Worm (Caenorhabditis elegans) whole organism, young adult: ENCODE results near the gene nlp-43.

Experiments used
- B0019.2 ChIP-seq: fragments of 200-800 bp; sonication (Bioruptor generic); conservative IDR thresholded peaks from 2 replicates; pipeline ENCODE4 v1.3.6; 2022; ENCODE audit warnings: missing genetic modification reagents, missing genetic modification characterization, missing compliant biosample characterization
- B0035.1 ChIP-seq: sonication (generic microtip); optimal IDR thresholded peaks from 2 replicates; lab custom pipeline; 2016; ENCODE audit warnings: missing genetic modification characterization, mild to moderate bottlenecking, missing compliant biosample characterization, missing genotype, missing genetic modification reagents
- B0336.3 ChIP-seq: fragments of 200-800 bp; sonication (Bioruptor generic); IDR thresholded peaks from 2 replicates; pipeline ENCODE4 v1.3.6; 2022; ENCODE audit warnings: missing genetic modification characterization, missing compliant biosample characterization
- C06A6.2 ChIP-seq: fragments of 200-800 bp; sonication (Bioruptor generic); conservative IDR thresholded peaks from 2 replicates; pipeline ENCODE4 v1.3.6; 2022; ENCODE audit warnings: missing genetic modification characterization, missing compliant biosample characterization
- F10E7.11 ChIP-seq: sonication (generic microtip); optimal IDR thresholded peaks from 2 replicates; lab custom pipeline; 2017; ENCODE audit warnings: mild to moderate bottlenecking, missing genetic modification characterization, moderate library complexity, missing compliant biosample characterization
- F37B4.10 ChIP-seq: fragments of 200-800 bp; sonication (Bioruptor generic); IDR thresholded peaks from 2 replicates; pipeline ENCODE4 v1.3.6; 2022; ENCODE audit warnings: missing genetic modification characterization, missing compliant biosample characterization
- F39B2.1 ChIP-seq: fragments of 200-800 bp; sonication (Bioruptor generic); IDR thresholded peaks from 2 replicates; pipeline ENCODE4 v1.3.6; 2022; ENCODE audit warnings: missing genetic modification reagents, missing genetic modification characterization, missing compliant biosample characterization
- F49E8.2 ChIP-seq: sonication (generic microtip); optimal IDR thresholded peaks from 3 replicates; lab custom pipeline; 2017; ENCODE audit warnings: missing genetic modification characterization, mild to moderate bottlenecking, missing compliant biosample characterization, antibody characterized with exemption, moderate library complexity; ENCODE audit not compliant: insufficient read depth
- F57A8.1 ChIP-seq: fragments of 200-800 bp; sonication (Bioruptor generic); optimal IDR thresholded peaks from 2 replicates; lab custom pipeline; 2018; ENCODE audit warnings: mild to moderate bottlenecking, missing genetic modification characterization, moderate library complexity, missing compliant biosample characterization
- T07F8.4 ChIP-seq: sonication (generic microtip); optimal IDR thresholded peaks from 2 replicates; lab custom pipeline; 2016; ENCODE audit warnings: mild to moderate bottlenecking, missing genetic modification characterization, moderate library complexity, missing compliant biosample characterization
- Y53F4B.3 ChIP-seq: fragments of 200-800 bp; sonication (Bioruptor generic); IDR thresholded peaks from 2 replicates; pipeline ENCODE4 v1.3.6; 2022; ENCODE audit warnings: missing genetic modification reagents, missing genetic modification characterization, missing compliant biosample characterization
- Y53G8AR.9 ChIP-seq: fragments of 200-800 bp; sonication (Bioruptor generic); conservative IDR thresholded peaks from 2 replicates; pipeline ENCODE4 v1.3.6; 2022; ENCODE audit warnings: missing genetic modification reagents, missing genetic modification characterization, missing compliant biosample characterization
- Y79H2A.3 ChIP-seq: fragments of 200-800 bp; sonication (Bioruptor generic); conservative IDR thresholded peaks from 2 replicates; pipeline ENCODE4 v1.3.6; 2022; ENCODE audit warnings: missing genetic modification reagents, missing genetic modification characterization, missing compliant biosample characterization
- ZK185.1 ChIP-seq: sonication (generic microtip); optimal IDR thresholded peaks from 2 replicates; lab custom pipeline; 2016; ENCODE audit warnings: mild to moderate bottlenecking, missing genetic modification characterization, missing compliant biosample characterization; ENCODE audit not compliant: poor library complexity, severe bottlenecking
- akir-1 ChIP-seq: fragments of 200-800 bp; sonication (Bioruptor generic); optimal IDR thresholded peaks from 2 replicates; lab custom pipeline; 2018; ENCODE audit warnings: mild to moderate bottlenecking, missing genetic modification characterization, moderate library complexity, missing compliant biosample characterization
- ama-1 ChIP-seq, 3 experiments: fragments of 150-350 bp in 1 of 3; sonication (generic microtip) in 2 of 3; optimal IDR thresholded peaks; 2 replicates each; lab custom pipeline; 2014 to 2018; ENCODE audit warnings: missing biosample characterization in 2 of 3, missing genetic modification characterization in 2 of 3, missing genetic modification reagents in 2 of 3
- cebp-2 ChIP-seq: fragments of 200-800 bp; sonication (Bioruptor generic); IDR thresholded peaks from 2 replicates; pipeline ENCODE4 v1.3.6; 2022; ENCODE audit warnings: missing genetic modification characterization, missing compliant biosample characterization
- ceh-100 ChIP-seq: fragments of 200-800 bp; sonication (Bioruptor generic); IDR thresholded peaks from 2 replicates; pipeline ENCODE4 v1.3.6; 2022; ENCODE audit warnings: missing genetic modification reagents, missing genetic modification characterization, missing compliant biosample characterization
- ceh-79 ChIP-seq: sonication (generic microtip); optimal IDR thresholded peaks from 2 replicates; lab custom pipeline; 2017; ENCODE audit warnings: mild to moderate bottlenecking, missing genetic modification characterization, missing compliant biosample characterization
- ceh-91 ChIP-seq: fragments of 200-800 bp; sonication (Bioruptor generic); IDR thresholded peaks from 2 replicates; pipeline ENCODE4 v1.3.6; 2022; ENCODE audit warnings: missing genetic modification reagents, missing genetic modification characterization, missing compliant biosample characterization
- fkh-3 ChIP-seq: sonication (generic microtip); optimal IDR thresholded peaks from 2 replicates; lab custom pipeline; 2016; ENCODE audit warnings: mild to moderate bottlenecking, missing genetic modification characterization, missing compliant biosample characterization
- gei-17 ChIP-seq: fragments of 200-800 bp; sonication (Bioruptor generic); optimal IDR thresholded peaks from 2 replicates; lab custom pipeline; 2018; ENCODE audit warnings: mild to moderate bottlenecking, missing genetic modification characterization, missing compliant biosample characterization
- hlh-12 ChIP-seq: sonication (generic microtip); optimal IDR thresholded peaks from 2 replicates; lab custom pipeline; 2016; ENCODE audit warnings: missing genetic modification characterization, missing compliant biosample characterization
- hlh-26 ChIP-seq: fragments of 200-800 bp; sonication (Bioruptor generic); conservative IDR thresholded peaks from 2 replicates; pipeline ENCODE4 v1.3.6; 2022; ENCODE audit warnings: missing genetic modification reagents, missing genetic modification characterization, missing compliant biosample characterization
- hrde-1 ChIP-seq: sonication (generic microtip); optimal IDR thresholded peaks from 2 replicates; lab custom pipeline; 2016; ENCODE audit warnings: missing genetic modification characterization, mild to moderate bottlenecking, missing compliant biosample characterization, moderate library complexity, missing genotype, missing genetic modification reagents, borderline replicate concordance
- lin-35 ChIP-seq, 3 experiments: fragments of 150-350 bp in 2 of 3; sonication (generic microtip) in 1 of 3; optimal IDR thresholded peaks; 2 replicates each; lab custom pipeline; 2014 to 2018; ENCODE audit warnings: missing biosample characterization in 3 of 3, missing genetic modification characterization in 3 of 3, missing genetic modification reagents in 3 of 3
- lin-40 ChIP-seq: sonication (generic microtip); optimal IDR thresholded peaks from 2 replicates; lab custom pipeline; 2016; ENCODE audit warnings: missing genetic modification characterization, mild to moderate bottlenecking, missing compliant biosample characterization, missing genotype, missing genetic modification reagents
- lin-54 ChIP-seq: fragments of 200-800 bp; sonication (Bioruptor generic); optimal IDR thresholded peaks from 2 replicates; lab custom pipeline; 2018; ENCODE audit warnings: mild to moderate bottlenecking, missing genetic modification characterization, missing compliant biosample characterization
- lir-1 ChIP-seq: fragments of 200-800 bp; sonication (Bioruptor generic); conservative IDR thresholded peaks from 2 replicates; pipeline ENCODE4 v1.3.6; 2022; ENCODE audit warnings: missing genetic modification reagents, missing genetic modification characterization, missing compliant biosample characterization
- madf-6 ChIP-seq: fragments of 200-800 bp; sonication (Bioruptor generic); IDR thresholded peaks from 2 replicates; pipeline ENCODE4 v1.3.6; 2022; ENCODE audit warnings: missing genetic modification reagents, missing genetic modification characterization, missing compliant biosample characterization
- madf-8 ChIP-seq: fragments of 200-800 bp; sonication (Bioruptor generic); conservative IDR thresholded peaks from 2 replicates; pipeline ENCODE4 v1.3.6; 2022; ENCODE audit warnings: missing genetic modification reagents, missing genetic modification characterization, missing compliant biosample characterization
- mes-4 ChIP-seq: sonication (generic microtip); optimal IDR thresholded peaks from 2 replicates; lab custom pipeline; 2016; ENCODE audit warnings: missing genotype, missing genetic modification characterization, missing compliant biosample characterization
- mxl-1 ChIP-seq: sonication (generic microtip); optimal IDR thresholded peaks from 2 replicates; lab custom pipeline; 2016; ENCODE audit warnings: missing genetic modification characterization, missing compliant biosample characterization
- nfya-1 ChIP-seq: sonication (generic microtip); optimal IDR thresholded peaks from 2 replicates; lab custom pipeline; 2017; ENCODE audit warnings: antibody characterized with exemption, missing compliant biosample characterization, missing genetic modification characterization, borderline replicate concordance; ENCODE audit not compliant: insufficient read depth
- nhr-120 ChIP-seq: fragments of 200-800 bp; sonication (Bioruptor generic); IDR thresholded peaks from 2 replicates; pipeline ENCODE4 v1.3.6; 2022; ENCODE audit warnings: missing genetic modification characterization, missing compliant biosample characterization
- pbrm-1 ChIP-seq: fragments of 200-800 bp; sonication (Bioruptor generic); IDR thresholded peaks from 2 replicates; pipeline ENCODE4 v1.3.6; 2022; ENCODE audit warnings: missing genetic modification reagents, missing genetic modification characterization, missing compliant biosample characterization
- repo-1 ChIP-seq: sonication (generic microtip); optimal IDR thresholded peaks from 2 replicates; lab custom pipeline; 2017; ENCODE audit warnings: mild to moderate bottlenecking, missing genetic modification characterization, missing compliant biosample characterization
- sdz-38 ChIP-seq: sonication (generic microtip); optimal IDR thresholded peaks from 2 replicates; lab custom pipeline; 2016; ENCODE audit warnings: missing genotype, missing genetic modification characterization, missing compliant biosample characterization
- tlf-1 ChIP-seq: fragments of 200-800 bp; sonication (Bioruptor generic); optimal IDR thresholded peaks from 2 replicates; lab custom pipeline; 2018; ENCODE audit warnings: mild to moderate bottlenecking, missing genetic modification characterization, missing compliant biosample characterization
- unc-130 ChIP-seq: sonication (generic microtip); optimal IDR thresholded peaks from 2 replicates; lab custom pipeline; 2016; ENCODE audit warnings: missing genetic modification reagents, missing genetic modification characterization, missing compliant biosample characterization
- xnd-1 ChIP-seq: sonication (generic microtip); optimal IDR thresholded peaks from 2 replicates; lab custom pipeline; 2016; ENCODE audit warnings: missing genotype, missing genetic modification reagents, missing genetic modification characterization, missing compliant biosample characterization
- zim-3 ChIP-seq: sonication (generic microtip); optimal IDR thresholded peaks from 2 replicates; lab custom pipeline; 2017; ENCODE audit warnings: mild to moderate bottlenecking, missing genetic modification characterization, moderate library complexity, missing compliant biosample characterization
- ztf-18 ChIP-seq: sonication (generic microtip); optimal IDR thresholded peaks from 2 replicates; lab custom pipeline; 2016; ENCODE audit warnings: missing genotype, mild to moderate bottlenecking, missing genetic modification characterization, missing compliant biosample characterization
- ztf-26 ChIP-seq: sonication (generic microtip); optimal IDR thresholded peaks from 2 replicates; lab custom pipeline; 2017; ENCODE audit warnings: missing genetic modification characterization, missing compliant biosample characterization
- ztf-6 ChIP-seq: fragments of 200-800 bp; sonication (Bioruptor generic); IDR thresholded peaks from 2 replicates; pipeline ENCODE4 v1.3.6; 2022; ENCODE audit warnings: missing genetic modification reagents, missing genetic modification characterization, missing compliant biosample characterization

nlp-43 gene

DNA sequence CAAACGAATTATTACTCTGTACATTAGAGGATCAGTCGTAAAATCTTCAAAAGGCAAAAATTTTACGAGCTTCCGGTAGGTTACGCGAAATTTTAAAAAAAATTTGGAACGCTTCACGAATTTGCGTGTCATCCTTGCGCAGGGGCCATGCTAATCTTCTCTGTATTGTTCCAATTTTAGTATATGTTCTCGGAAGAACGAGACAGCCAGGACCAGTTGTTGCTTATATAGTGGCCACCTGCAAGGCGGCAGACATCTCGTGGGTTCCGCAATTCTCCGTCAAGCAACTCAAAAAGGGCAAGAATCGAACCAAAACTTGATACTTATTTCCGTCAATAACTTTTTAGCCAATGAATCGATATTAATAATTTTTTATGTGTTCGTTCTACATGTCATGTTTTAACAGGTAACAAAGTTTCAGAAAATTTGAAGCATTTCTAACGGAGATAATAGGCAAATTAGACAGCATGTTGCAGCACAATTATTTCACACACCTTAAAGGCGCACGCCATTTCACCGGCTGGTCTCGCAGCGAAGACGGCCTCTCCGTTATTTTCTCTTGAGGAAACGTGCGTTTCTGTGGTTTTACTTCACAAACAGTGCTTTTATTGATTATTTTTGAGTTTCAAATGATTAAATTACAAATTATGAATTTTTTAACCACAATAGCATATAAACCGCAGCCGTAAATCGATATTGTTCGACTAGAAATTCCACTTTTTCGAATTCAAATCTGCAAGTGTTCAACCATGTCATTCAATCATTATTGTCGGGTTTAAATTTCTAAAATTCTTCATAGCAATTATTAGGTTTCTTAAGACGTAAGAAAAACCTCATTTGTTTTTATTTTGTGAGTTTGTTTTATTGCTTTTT, 38.7 kb downstream of the nlp-43 start (continued):
- TF ChIP-seq Y79H2A.3 (0 out of 2 replicates have a peak, but pooled peaks have one; percentile 35), fkh-3 (peak; percentile 92), ztf-18 (tag; lab: Kevin White, UChicago) (peak; percentile 78), ceh-100 (GFP tag; lab: Robert Waterston, UW) (peak; percentile 81), nhr-120 (GFP tag; lab: Robert Waterston, UW) (no peak), B0336.3 (peak; percentile 91), pbrm-1 (GFP tag; lab: Robert Waterston, UW) (peak; percentile 88), ceh-79 (peak; percentile 73), ztf-26 (tag; lab: Kevin White, UChicago) (peak; percentile 69), tlf-1 (GFP tag; lab: Kevin White, UChicago) (peak; percentile 86), B0035.1 (tag; lab: Kevin White, UChicago) (peak; percentile 80), F10E7.11 (tag; lab: Kevin White, UChicago) (peak; percentile 79), ama-1 (optimal IDR thresholded peaks at IDR 0.05; lab: Kevin White, UChicago) (peak; percentile 83), ama-1 (GFP tag; optimal IDR thresholded peaks at IDR 0.05; lab: Kevin White, UChicago) (peak; percentile 81 to 87), F39B2.1 (no peak), xnd-1 (tag; lab: Kevin White, UChicago) (peak; percentile 63), unc-130 (GFP tag; lab: Kevin White, UChicago) (peak; percentile 79), hlh-12 (tag; lab: Kevin White, UChicago) (peak; percentile 72), ztf-6 (0 out of 2 replicates have a peak, but pooled peaks have one; percentile 65), mes-4 (tag; lab: Kevin White, UChicago) (peak; percentile 70), madf-6 (peak; percentile 87), lir-1 (peak; percentile 53; the same call in 1 of the 2 replicates), lin-35 (GFP tag; optimal IDR thresholded peaks at IDR 0.05; lab: Kevin White, UChicago) (peak in 2 of 3 experiments; percentile 9 to 74), cebp-2 (peak; percentile 86; the same call in 1 of the 2 replicates), Y53G8AR.9 (GFP tag; lab: Robert Waterston, UW) (peak; percentile 88), repo-1 (tag; lab: Kevin White, UChicago) (peak; percentile 95), hlh-26 (GFP tag; lab: Robert Waterston, UW) (no peak), F49E8.2 (tag; lab: Kevin White, UChicago) (peak; percentile 64), nfya-1 (tag; lab: Kevin White, UChicago) (no peak), sdz-38 (tag; lab: Kevin White, UChicago) (no peak), Y53F4B.3 (GFP tag; lab: Robert Waterston, UW) (peak; percentile 87), zim-3 (tag; lab: Kevin White, UChicago) (peak; percentile 86), hrde-1 (tag; lab: Kevin White, UChicago) (peak; percentile 93), akir-1 (GFP tag; lab: Kevin White, UChicago) (no peak), F37B4.10 (GFP tag; lab: Robert Waterston, UW) (0 out of 2 replicates have a peak, but pooled peaks have one; percentile 73), gei-17 (peak; percentile 54), lin-40 (peak; percentile 91), lin-54 (peak; percentile 84), C06A6.2 (GFP tag; lab: Robert Waterston, UW) (peak; percentile 74), F57A8.1 (GFP tag; lab: Kevin White, UChicago) (no peak), B0019.2 (peak; percentile 62; the same call in 1 of the 2 replicates), T07F8.4 (peak; percentile 40), madf-8 (GFP tag; lab: Robert Waterston, UW) (peak; percentile 66), mxl-1 (peak; percentile 74), ZK185.1 (tag; lab: Kevin White, UChicago) (peak; percentile 93), ceh-91 (GFP tag; lab: Robert Waterston, UW) (no peak; the same call in 1 of the 2 replicates)
